Worm (Caenorhabditis elegans): ENCODE measurements around the gene fig-1.

Gene fig-1

ce11 chrV:10938739-10939138, 42.3 kb downstream of the fig-1 start, which contains the start of gene F17C11.11 (continued):
- no peak for TF ChIP-seq Y5F2A.4 (GFP tag; optimal IDR thresholded peaks at IDR 0.05)
- no peak for TF ChIP-seq dmd-9 (GFP tag; IDR thresholded peaks at IDR 0.05)
- peak; percentile 77 for TF ChIP-seq dmd-6 (GFP tag; IDR thresholded peaks at IDR 0.05)
- no peak for TF ChIP-seq ama-1 (optimal IDR thresholded peaks at IDR 0.05)
- TF ChIP-seq hif-1 (tag; optimal IDR thresholded peaks at IDR 0.05) = peak in 1 of 2 experiments; percentile 6
- no peak for TF ChIP-seq nhr-102 (tag; optimal IDR thresholded peaks at IDR 0.05)
- no peak for TF ChIP-seq zag-1 (tag; optimal IDR thresholded peaks at IDR 0.05)
- TF ChIP-seq hlh-30 (tag; optimal IDR thresholded peaks at IDR 0.05; ENCODE audit: insufficient read depth) = peak; percentile 75
- no peak for TF ChIP-seq lim-7 (GFP tag; IDR thresholded peaks at IDR 0.05)
- no peak for TF ChIP-seq ceh-44 (GFP tag; IDR thresholded peaks at IDR 0.05)
- no peak for TF ChIP-seq daf-16 (GFP tag; optimal IDR thresholded peaks at IDR 0.05)
- TF ChIP-seq daf-16 (tag; optimal IDR thresholded peaks at IDR 0.05) = peak; percentile 77
- TF ChIP-seq F49E8.2 (tag; optimal IDR thresholded peaks at IDR 0.05; ENCODE audit: borderline replicate concordance) = no peak
- no peak for TF ChIP-seq ceh-62 (tag; optimal IDR thresholded peaks at IDR 0.05)

- no peak for TF ChIP-seq nhr-111 (GFP tag; optimal IDR thresholded peaks at IDR 0.05)
- TF ChIP-seq mxl-3 (GFP tag; optimal IDR thresholded peaks at IDR 0.05) = no peak
- no peak for TF ChIP-seq T20F7.1 (GFP tag; optimal IDR thresholded peaks at IDR 0.05)
- TF ChIP-seq gei-8 (GFP tag; optimal IDR thresholded peaks at IDR 0.05) = peak; percentile 43
- TF ChIP-seq lim-7 (GFP tag; IDR thresholded peaks at IDR 0.05) = no peak
- no peak for TF ChIP-seq Y75B8A.6 (GFP tag; IDR thresholded peaks at IDR 0.05)
- no peak for TF ChIP-seq rbr-2 (tag; optimal IDR thresholded peaks at IDR 0.05)
- TF ChIP-seq hlh-30 (tag; optimal IDR thresholded peaks at IDR 0.05; ENCODE audit: insufficient read depth) = peak; percentile 85
- peak; percentile 32; the same call in 1 of the 2 replicates for TF ChIP-seq T26A8.4 (GFP tag; IDR thresholded peaks at IDR 0.05)
- no peak for TF ChIP-seq attf-4 (tag; optimal IDR thresholded peaks at IDR 0.05)
- peak; percentile 65 for TF ChIP-seq dmd-6 (GFP tag; IDR thresholded peaks at IDR 0.05)
- TF ChIP-seq F26F4.8 (GFP tag; conservative IDR thresholded peaks at IDR 0.05) = no peak
- TF ChIP-seq skn-1 (tag; optimal IDR thresholded peaks at IDR 0.05) = no peak
- TF ChIP-seq ceh-44 (GFP tag; IDR thresholded peaks at IDR 0.05) = no peak
- TF ChIP-seq madf-9 (GFP tag; conservative IDR thresholded peaks at IDR 0.05) = no peak
- TF ChIP-seq Y105C5A.15 (GFP tag; IDR thresholded peaks at IDR 0.05) = no peak
- no peak for TF ChIP-seq F37D6.2 (tag; optimal IDR thresholded peaks at IDR 0.05)
- TF ChIP-seq php-3 (GFP tag; IDR thresholded peaks at IDR 0.05) = no peak
- no peak for TF ChIP-seq nhr-41 (GFP tag; IDR thresholded peaks at IDR 0.05)
- TF ChIP-seq snpc-4 (tag; optimal IDR thresholded peaks at IDR 0.05) = no peak
- TF ChIP-seq arid-1 (GFP tag; conservative IDR thresholded peaks at IDR 0.05) = no peak
- TF ChIP-seq Y48G9A.11 (GFP tag; IDR thresholded peaks at IDR 0.05) = no peak
- no peak for TF ChIP-seq ZK546.5 (tag; optimal IDR thresholded peaks at IDR 0.05)
- no peak for TF ChIP-seq F44E2.7 (GFP tag; IDR thresholded peaks at IDR 0.05)
- TF ChIP-seq ZK337.2 (GFP tag; IDR thresholded peaks at IDR 0.05) = no peak
- TF ChIP-seq lin-15B (tag; optimal IDR thresholded peaks at IDR 0.05) = no peak
- TF ChIP-seq madf-5 (GFP tag; IDR thresholded peaks at IDR 0.05) = no peak
- no peak for TF ChIP-seq daf-16 (GFP tag; optimal IDR thresholded peaks at IDR 0.05)
- peak; percentile 22 for TF ChIP-seq daf-16 (tag; optimal IDR thresholded peaks at IDR 0.05)
- no peak for TF ChIP-seq unc-130 (GFP tag; optimal IDR thresholded peaks at IDR 0.05)
- TF ChIP-seq daf-12 (tag; optimal IDR thresholded peaks at IDR 0.05) = no peak
- TF ChIP-seq egl-27 (tag; optimal IDR thresholded peaks at IDR 0.05) = no peak
- TF ChIP-seq mdt-29 (GFP tag; IDR thresholded peaks at IDR 0.05) = peak; percentile 31; the same call in 1 of the 2 replicates
- peak; percentile 48 for TF ChIP-seq nhr-28 (tag; optimal IDR thresholded peaks at IDR 0.05)
- no peak for TF ChIP-seq lin-1 (GFP tag; IDR thresholded peaks at IDR 0.05)
- TF ChIP-seq daf-8 (GFP tag; IDR thresholded peaks at IDR 0.05) = no peak
- TF ChIP-seq ztf-7 (tag; optimal IDR thresholded peaks at IDR 0.05) = peak; percentile 93
- TF ChIP-seq ceh-28 (tag; optimal IDR thresholded peaks at IDR 0.05) = no peak
- no peak for TF ChIP-seq lin-39 (tag; optimal IDR thresholded peaks at IDR 0.05)
- TF ChIP-seq nhr-10 (tag; optimal IDR thresholded peaks at IDR 0.05) = no peak
- no peak for TF ChIP-seq tra-1 (GFP tag; IDR thresholded peaks at IDR 0.05)
- no peak for TF ChIP-seq spr-1 (tag; optimal IDR thresholded peaks at IDR 0.05)
- TF ChIP-seq egl-43 (GFP tag; IDR thresholded peaks at IDR 0.05) = no peak
Measured at ce11 chrV:10937294-10937693, 43.7 kb downstream of the fig-1 start.

All from whole organism, L4 larva.